Worm (Caenorhabditis elegans): ENCODE results near the gene col-164.

DNA sequence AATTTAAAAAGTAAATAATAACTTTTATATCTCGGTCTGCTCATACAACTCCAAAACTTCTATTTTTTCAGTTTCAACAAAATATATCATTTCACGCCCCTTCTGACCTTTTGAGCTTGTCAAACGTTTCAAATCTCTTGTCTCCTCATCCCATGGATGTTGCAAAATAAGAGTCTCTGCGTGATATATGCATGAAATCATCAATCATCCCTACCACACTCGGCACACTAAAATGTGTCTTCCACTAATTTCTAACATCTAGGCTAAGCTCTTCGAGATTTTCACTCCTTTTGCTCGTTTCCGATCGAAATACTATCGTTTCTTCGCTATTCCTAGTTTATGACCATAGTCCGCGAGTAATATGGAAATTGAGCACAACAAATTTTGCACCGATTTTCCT is 5.7 kb downstream of the col-164 start:
- TF ChIP-seq unc-86 (tag; optimal IDR thresholded peaks at IDR 0.05): no peak
- TF ChIP-seq ceh-82 (tag; optimal IDR thresholded peaks at IDR 0.05): no peak
- TF ChIP-seq mdl-1 (tag; optimal IDR thresholded peaks at IDR 0.05): no peak
- TF ChIP-seq hlh-17 (GFP tag; optimal IDR thresholded peaks at IDR 0.05; ENCODE audit: borderline replicate concordance): no peak
- no peak for TF ChIP-seq skn-1 (tag; optimal IDR thresholded peaks at IDR 0.05)
- no peak for TF ChIP-seq xbp-1 (tag; optimal IDR thresholded peaks at IDR 0.05)
- no peak for TF ChIP-seq zag-1 (tag; optimal IDR thresholded peaks at IDR 0.05)
- TF ChIP-seq ztf-4 (tag; optimal IDR thresholded peaks at IDR 0.05): no peak
